1 fruit fly cellular context compared by ENCODE assay signal in genomic region chr3R:21188540-21189276, dm6.
TF ChIP-seq lines count a peak whose summit lies in the region.

No protein-coding gene starts in this region.

TF ChIP-seq in whole organism, embryonic, 481 proteins besides CTCF, POLR2A, EP300 and RAD21 (continued from another document and continues in another):
- peak; percentile 79 for TF ChIP-seq CG13894 (tag; optimal IDR thresholded peaks at IDR 0.05; lab: Kevin White, UChicago)
- no peak for TF ChIP-seq CkIIα-i1 (GFP tag; IDR thresholded peaks at IDR 0.05; lab: Robert Waterston, UW)
- peak; percentile 42 for TF ChIP-seq nau (GFP tag; optimal IDR thresholded peaks at IDR 0.05; lab: Kevin White, UChicago)
- TF ChIP-seq Blimp-1 (GFP tag; optimal IDR thresholded peaks at IDR 0.05; lab: Kevin White, UChicago), result no peak
- TF ChIP-seq p53 (GFP tag; optimal IDR thresholded peaks at IDR 0.05; lab: Kevin White, UChicago), result no peak
- no peak for TF ChIP-seq Dip3 (GFP tag; optimal IDR thresholded peaks at IDR 0.05; lab: Kevin White, UChicago)
- TF ChIP-seq peb (GFP tag; IDR thresholded peaks at IDR 0.05; lab: Robert Waterston, UW), result peak; percentile 21; the same call in 1 of the 2 replicates
- no peak for TF ChIP-seq CG2889 (GFP tag; IDR thresholded peaks at IDR 0.05; lab: Robert Waterston, UW)
- no peak for TF ChIP-seq CG6683 (GFP tag; optimal IDR thresholded peaks at IDR 0.05; lab: Kevin White, UChicago)
- no peak for TF ChIP-seq Ada2b (GFP tag; IDR thresholded peaks at IDR 0.05; lab: Robert Waterston, UW)
- no peak for TF ChIP-seq CG1832 (GFP tag; optimal IDR thresholded peaks at IDR 0.05; lab: Kevin White, UChicago)
- TF ChIP-seq CG6854 (GFP tag; optimal IDR thresholded peaks at IDR 0.05; lab: Kevin White, UChicago), result peak; percentile 5
- TF ChIP-seq CG7839 (tag; optimal IDR thresholded peaks at IDR 0.05; lab: Kevin White, UChicago), result peak; percentile 12
- TF ChIP-seq CG11723 (GFP tag; optimal IDR thresholded peaks at IDR 0.05; lab: Kevin White, UChicago), result no peak
- no peak for TF ChIP-seq eyg (GFP tag; optimal IDR thresholded peaks at IDR 0.05; lab: Kevin White, UChicago)
- no peak for TF ChIP-seq Neu2 (GFP tag; optimal IDR thresholded peaks at IDR 0.05; lab: Kevin White, UChicago; ENCODE audit: borderline replicate concordance)
- TF ChIP-seq Poxn (GFP tag; IDR thresholded peaks at IDR 0.05; lab: Robert Waterston, UW), result no peak
- TF ChIP-seq ara (GFP tag; IDR thresholded peaks at IDR 0.05; lab: Robert Waterston, UW), result peak; percentile 46; the same call in 1 of the 2 replicates
- peak; percentile 51 for TF ChIP-seq psq (GFP tag; optimal IDR thresholded peaks at IDR 0.05; lab: Kevin White, UChicago)
- TF ChIP-seq sug (tag; optimal IDR thresholded peaks at IDR 0.05; lab: Kevin White, UChicago), result peak; percentile 80
- TF ChIP-seq CG11398 (GFP tag; optimal IDR thresholded peaks at IDR 0.05; lab: Kevin White, UChicago), result no peak
- TF ChIP-seq CG7271 (tag; optimal IDR thresholded peaks at IDR 0.05; lab: Kevin White, UChicago), result peak; percentile 32
- TF ChIP-seq dati (GFP tag; IDR thresholded peaks at IDR 0.05; lab: Robert Waterston, UW), result no peak
- TF ChIP-seq CG1529 (GFP tag; optimal IDR thresholded peaks at IDR 0.05; lab: Kevin White, UChicago), result peak; percentile 33
- no peak for TF ChIP-seq CG16815 (GFP tag; optimal IDR thresholded peaks at IDR 0.05; lab: Kevin White, UChicago)
- no peak for TF ChIP-seq CG4707 (GFP tag; optimal IDR thresholded peaks at IDR 0.05; lab: Kevin White, UChicago)
- no peak for TF ChIP-seq CG9797 (GFP tag; optimal IDR thresholded peaks at IDR 0.05; lab: Kevin White, UChicago)
- no peak for TF ChIP-seq CG10654 (GFP tag; optimal IDR thresholded peaks at IDR 0.05; lab: Kevin White, UChicago)
- TF ChIP-seq Eip74EF (GFP tag; optimal IDR thresholded peaks at IDR 0.05; lab: Kevin White, UChicago), result peak in 1 of 2 experiments; percentile 70
- no peak for TF ChIP-seq pita (GFP tag; optimal IDR thresholded peaks at IDR 0.05; lab: Kevin White, UChicago)
- TF ChIP-seq CG3281 (GFP tag; optimal IDR thresholded peaks at IDR 0.05; lab: Kevin White, UChicago), result peak; percentile 31
- TF ChIP-seq Drgx (GFP tag; IDR thresholded peaks at IDR 0.05; lab: Robert Waterston, UW), result peak; percentile 32; the same call in 1 of the 2 replicates
- TF ChIP-seq pb (GFP tag; optimal IDR thresholded peaks at IDR 0.05; lab: Kevin White, UChicago), result peak; percentile 52
- TF ChIP-seq gem (tag; optimal IDR thresholded peaks at IDR 0.05; lab: Kevin White, UChicago), result no peak
- TF ChIP-seq slbo (GFP tag; IDR thresholded peaks at IDR 0.05; lab: Robert Waterston, UW), result 0 out of 2 replicates have a peak, but pooled peaks have one; percentile 3
- no peak for TF ChIP-seq Six4 (GFP tag; optimal IDR thresholded peaks at IDR 0.05; lab: Kevin White, UChicago)
- no peak for TF ChIP-seq CG6254 (GFP tag; optimal IDR thresholded peaks at IDR 0.05; lab: Kevin White, UChicago)
- TF ChIP-seq vnd (GFP tag; IDR thresholded peaks at IDR 0.05; lab: Robert Waterston, UW; ENCODE audit: partially characterized antibody), result no peak
- TF ChIP-seq CG2116 (GFP tag; optimal IDR thresholded peaks at IDR 0.05; lab: Kevin White, UChicago), result no peak
- no peak for TF ChIP-seq CG10431 (GFP tag; optimal IDR thresholded peaks at IDR 0.05; lab: Kevin White, UChicago)
- TF ChIP-seq D19B (GFP tag; optimal IDR thresholded peaks at IDR 0.05; lab: Kevin White, UChicago), result no peak
- TF ChIP-seq CG6689 (GFP tag; IDR thresholded peaks at IDR 0.05; lab: Robert Waterston, UW), result peak; percentile 76
- TF ChIP-seq CG5953 (GFP tag; IDR thresholded peaks at IDR 0.05; lab: Robert Waterston, UW), result no peak
- TF ChIP-seq tin (GFP tag; optimal IDR thresholded peaks at IDR 0.05; lab: Kevin White, UChicago), result no peak
- no peak for TF ChIP-seq odd (GFP tag; optimal IDR thresholded peaks at IDR 0.05; lab: Kevin White, UChicago)
- no peak for TF ChIP-seq zen (tag; optimal IDR thresholded peaks at IDR 0.05; lab: Kevin White, UChicago)
- peak; percentile 85 for TF ChIP-seq CG12769 (tag; optimal IDR thresholded peaks at IDR 0.05; lab: Kevin White, UChicago)
- TF ChIP-seq D19A (tag; optimal IDR thresholded peaks at IDR 0.05; lab: Kevin White, UChicago), result peak; percentile 39
- peak; percentile 60; the same call in 1 of the 2 replicates for TF ChIP-seq rib (GFP tag; IDR thresholded peaks at IDR 0.05; lab: Robert Waterston, UW)
- TF ChIP-seq dmrt11E (tag; optimal IDR thresholded peaks at IDR 0.05; lab: Kevin White, UChicago), result no peak
- TF ChIP-seq CG4360 (GFP tag; IDR thresholded peaks at IDR 0.05; lab: Robert Waterston, UW), result no peak
- TF ChIP-seq Awh (GFP tag; IDR thresholded peaks at IDR 0.05; lab: Robert Waterston, UW), result 0 out of 2 replicates have a peak, but pooled peaks have one; percentile 28
- TF ChIP-seq Mad (GFP tag; optimal IDR thresholded peaks at IDR 0.05; lab: Kevin White, UChicago), result no peak
- peak; percentile 8; the same call in 1 of the 2 replicates for TF ChIP-seq wdn (GFP tag; IDR thresholded peaks at IDR 0.05; lab: Robert Waterston, UW)
- no peak for TF ChIP-seq crc (GFP tag; optimal IDR thresholded peaks at IDR 0.05; lab: Kevin White, UChicago)
- no peak for TF ChIP-seq Ssrp (tag; optimal IDR thresholded peaks at IDR 0.05; lab: Kevin White, UChicago)
- TF ChIP-seq dm (GFP tag; optimal IDR thresholded peaks at IDR 0.05; lab: Kevin White, UChicago), result peak; percentile 80
- TF ChIP-seq crp (GFP tag; optimal IDR thresholded peaks at IDR 0.05; lab: Kevin White, UChicago), result no peak
- TF ChIP-seq sens (GFP tag; lab: Kevin White, UChicago), result peak; percentile 75
- TF ChIP-seq Nf-YC (tag; optimal IDR thresholded peaks at IDR 0.05; lab: Kevin White, UChicago), result peak; percentile 54
- no peak for TF ChIP-seq CG10267 (tag; optimal IDR thresholded peaks at IDR 0.05; lab: Kevin White, UChicago)
- TF ChIP-seq Bdp1 (GFP tag; optimal IDR thresholded peaks at IDR 0.05; lab: Kevin White, UChicago), result no peak
- TF ChIP-seq ssp (GFP tag; IDR thresholded peaks at IDR 0.05; lab: Robert Waterston, UW), result no peak
- no peak for TF ChIP-seq hbn (GFP tag; IDR thresholded peaks at IDR 0.05; lab: Robert Waterston, UW; ENCODE audit: partially characterized antibody)
- TF ChIP-seq exex (tag; optimal IDR thresholded peaks at IDR 0.05; lab: Kevin White, UChicago), result peak; percentile 25
- no peak for TF ChIP-seq tup (GFP tag; optimal IDR thresholded peaks at IDR 0.05; lab: Kevin White, UChicago)
- TF ChIP-seq gcm2 (GFP tag; optimal IDR thresholded peaks at IDR 0.05; lab: Kevin White, UChicago), result peak; percentile 10
- TF ChIP-seq unc-4 (GFP tag; IDR thresholded peaks at IDR 0.05; lab: Robert Waterston, UW; ENCODE audit: partially characterized antibody), result peak; percentile 42; the same call in 1 of the 2 replicates
- TF ChIP-seq CG2678 (tag; optimal IDR thresholded peaks at IDR 0.05; lab: Kevin White, UChicago), result peak; percentile 40
- no peak for TF ChIP-seq CG43689 (GFP tag; IDR thresholded peaks at IDR 0.05; lab: Robert Waterston, UW)
- peak; percentile 54 for TF ChIP-seq oc (tag; optimal IDR thresholded peaks at IDR 0.05; lab: Kevin White, UChicago)
- TF ChIP-seq HLHmδ (GFP tag; optimal IDR thresholded peaks at IDR 0.05; lab: Kevin White, UChicago), result peak; percentile 60
- TF ChIP-seq CG4820 (GFP tag; optimal IDR thresholded peaks at IDR 0.05; lab: Kevin White, UChicago), result no peak
- peak; percentile 39 for TF ChIP-seq chn (GFP tag; optimal IDR thresholded peaks at IDR 0.05; lab: Kevin White, UChicago)
- no peak for TF ChIP-seq CG8944 (GFP tag; optimal IDR thresholded peaks at IDR 0.05; lab: Kevin White, UChicago)
- TF ChIP-seq CG1647 (GFP tag; optimal IDR thresholded peaks at IDR 0.05; lab: Kevin White, UChicago), result no peak
- peak; percentile 59 for TF ChIP-seq CG13296 (GFP tag; optimal IDR thresholded peaks at IDR 0.05; lab: Kevin White, UChicago)
- no peak for TF ChIP-seq Tbp (GFP tag; optimal IDR thresholded peaks at IDR 0.05; lab: Kevin White, UChicago)
- no peak for TF ChIP-seq CG15696 (tag; optimal IDR thresholded peaks at IDR 0.05; lab: Kevin White, UChicago)
- no peak for TF ChIP-seq CG9727 (GFP tag; optimal IDR thresholded peaks at IDR 0.05; lab: Kevin White, UChicago)
- TF ChIP-seq CG7987 (GFP tag; optimal IDR thresholded peaks at IDR 0.05; lab: Kevin White, UChicago), result peak; percentile 81
- no peak for TF ChIP-seq CG10366 (GFP tag; IDR thresholded peaks at IDR 0.05; lab: Robert Waterston, UW)
- TF ChIP-seq grau (tag; optimal IDR thresholded peaks at IDR 0.05; lab: Kevin White, UChicago), result peak; percentile 37
- peak; percentile 9 for TF ChIP-seq stwl (tag; optimal IDR thresholded peaks at IDR 0.05; lab: Kevin White, UChicago)
- no peak for TF ChIP-seq mam (GFP tag; optimal IDR thresholded peaks at IDR 0.05; lab: Kevin White, UChicago)
- no peak for TF ChIP-seq nmo (GFP tag; optimal IDR thresholded peaks at IDR 0.05; lab: Kevin White, UChicago)
- TF ChIP-seq HmgZ (tag; optimal IDR thresholded peaks at IDR 0.05; lab: Kevin White, UChicago), result peak; percentile 68
- TF ChIP-seq lov (optimal IDR thresholded peaks at IDR 0.05; lab: Kevin White, UChicago), result no peak
- peak; percentile 6; the same call in 1 of the 3 replicates for TF ChIP-seq lov (GFP tag; IDR thresholded peaks at IDR 0.05; lab: Robert Waterston, UW)
- TF ChIP-seq Aef1 (GFP tag; IDR thresholded peaks at IDR 0.05; lab: Robert Waterston, UW), result no peak
- TF ChIP-seq mld (GFP tag; IDR thresholded peaks at IDR 0.05; lab: Robert Waterston, UW; ENCODE audit: partially characterized antibody), result no peak
- TF ChIP-seq tio (GFP tag; optimal IDR thresholded peaks at IDR 0.05; lab: Kevin White, UChicago), result no peak
- TF ChIP-seq CG8359 (GFP tag; optimal IDR thresholded peaks at IDR 0.05; lab: Kevin White, UChicago; ENCODE audit: borderline replicate concordance), result no peak
- no peak for TF ChIP-seq CG8089 (GFP tag; optimal IDR thresholded peaks at IDR 0.05; lab: Kevin White, UChicago)
- 0 out of 3 replicates have a peak, but pooled peaks have one; percentile 9 for TF ChIP-seq CG16813 (GFP tag; IDR thresholded peaks at IDR 0.05; lab: Robert Waterston, UW; ENCODE audit: partially characterized antibody)
- TF ChIP-seq fu2 (GFP tag; optimal IDR thresholded peaks at IDR 0.05; lab: Kevin White, UChicago), result no peak
- peak; percentile 46 for TF ChIP-seq scrt (GFP tag; optimal IDR thresholded peaks at IDR 0.05; lab: Kevin White, UChicago)
- TF ChIP-seq aop (GFP tag; IDR thresholded peaks at IDR 0.05; lab: Robert Waterston, UW), result no peak
- TF ChIP-seq CG42726 (GFP tag; IDR thresholded peaks at IDR 0.05; lab: Robert Waterston, UW; ENCODE audit: partially characterized antibody), result peak; percentile 65; the same call in 1 of the 2 replicates
- TF ChIP-seq dimm (GFP tag; IDR thresholded peaks at IDR 0.05; lab: Robert Waterston, UW), result no peak
- no peak for TF ChIP-seq Lim3 (GFP tag; IDR thresholded peaks at IDR 0.05; lab: Robert Waterston, UW)
- TF ChIP-seq CG2202 (tag; optimal IDR thresholded peaks at IDR 0.05; lab: Kevin White, UChicago), result no peak
- no peak for TF ChIP-seq Kr (GFP tag; optimal IDR thresholded peaks at IDR 0.05; lab: Kevin White, UChicago)
- TF ChIP-seq Dfd (GFP tag; optimal IDR thresholded peaks at IDR 0.05; lab: Kevin White, UChicago), result no peak
- TF ChIP-seq salm (tag; optimal IDR thresholded peaks at IDR 0.05; lab: Kevin White, UChicago), result no peak
- no peak for TF ChIP-seq chif (GFP tag; optimal IDR thresholded peaks at IDR 0.05; lab: Kevin White, UChicago)
- TF ChIP-seq CG4854 (GFP tag; optimal IDR thresholded peaks at IDR 0.05; lab: Kevin White, UChicago), result no peak
- peak; percentile 47 for TF ChIP-seq ash1 (GFP tag; optimal IDR thresholded peaks at IDR 0.05; lab: Kevin White, UChicago)
- peak; percentile 70 for TF ChIP-seq ftz-f1 (GFP tag; optimal IDR thresholded peaks at IDR 0.05; lab: Kevin White, UChicago)
- TF ChIP-seq CG12744 (GFP tag; optimal IDR thresholded peaks at IDR 0.05; lab: Kevin White, UChicago), result no peak
- TF ChIP-seq YL-1 (GFP tag; optimal IDR thresholded peaks at IDR 0.05; lab: Kevin White, UChicago), result peak; percentile 15
- no peak for TF ChIP-seq emc (GFP tag; optimal IDR thresholded peaks at IDR 0.05; lab: Kevin White, UChicago)
- peak; percentile 47 to 74 for TF ChIP-seq Trl (optimal IDR thresholded peaks at IDR 0.05; lab: Kevin White, UChicago)
- TF ChIP-seq Trl (GFP tag; optimal IDR thresholded peaks at IDR 0.05; lab: Kevin White, UChicago), result peak; percentile 56
- no peak for TF ChIP-seq E2f1 (GFP tag; IDR thresholded peaks at IDR 0.05; lab: Robert Waterston, UW)
- TF ChIP-seq CG7963 (GFP tag; IDR thresholded peaks at IDR 0.05; lab: Robert Waterston, UW; ENCODE audit: partially characterized antibody), result no peak
- no peak; the same call in 2 of the 3 replicates for TF ChIP-seq tgo (GFP tag; IDR thresholded peaks at IDR 0.05; lab: Robert Waterston, UW)
- TF ChIP-seq wek (GFP tag; optimal IDR thresholded peaks at IDR 0.05; lab: Kevin White, UChicago), result peak; percentile 36
- no peak for TF ChIP-seq lmd (GFP tag; IDR thresholded peaks at IDR 0.05; lab: Robert Waterston, UW)
- peak; percentile 45 for TF ChIP-seq CG13624 (GFP tag; optimal IDR thresholded peaks at IDR 0.05; lab: Kevin White, UChicago)
- peak; percentile 16 for TF ChIP-seq CG17912 (GFP tag; optimal IDR thresholded peaks at IDR 0.05; lab: Kevin White, UChicago)
- peak; percentile 30; the same call in 1 of the 2 replicates for TF ChIP-seq stc (GFP tag; IDR thresholded peaks at IDR 0.05; lab: Robert Waterston, UW)
- TF ChIP-seq CG9215 (GFP tag; IDR thresholded peaks at IDR 0.05; lab: Robert Waterston, UW), result no peak
- no peak for TF ChIP-seq br (optimal IDR thresholded peaks at IDR 0.05; lab: Kevin White, UChicago)
- no peak for TF ChIP-seq CG16779 (GFP tag; IDR thresholded peaks at IDR 0.05; lab: Robert Waterston, UW)
- TF ChIP-seq HHEX (GFP tag; optimal IDR thresholded peaks at IDR 0.05; lab: Kevin White, UChicago), result peak; percentile 28
- peak; percentile 19 for TF ChIP-seq Elba2 (GFP tag; optimal IDR thresholded peaks at IDR 0.05; lab: Kevin White, UChicago)
- TF ChIP-seq CG3726 (GFP tag; IDR thresholded peaks at IDR 0.05; lab: Robert Waterston, UW), result no peak
- peak; percentile 43 for TF ChIP-seq Ets65A (GFP tag; lab: Kevin White, UChicago)
- 0 out of 2 replicates have a peak, but pooled peaks have one; percentile 32 for TF ChIP-seq Rfx (GFP tag; IDR thresholded peaks at IDR 0.05; lab: Robert Waterston, UW)
- no peak for TF ChIP-seq Atf3 (GFP tag; optimal IDR thresholded peaks at IDR 0.05; lab: Kevin White, UChicago)
- TF ChIP-seq CHES-1-like (GFP tag; optimal IDR thresholded peaks at IDR 0.05; lab: Kevin White, UChicago), result peak; percentile 29
- TF ChIP-seq ems (GFP tag; optimal IDR thresholded peaks at IDR 0.05; lab: Kevin White, UChicago), result no peak
- peak; percentile 93 for TF ChIP-seq Med (GFP tag; lab: Kevin White, UChicago)
